Fruit fly (Drosophila melanogaster): Measurements from ENCODE around the gene CG43094.
A peak's percentile ranks its signal among the peaks of the same experiment; 100 is the strongest.

CG43094 gene

dm6 chr3R:22793953-22794352 is 23.2 kb upstream of the CG43094 start:
- peak; percentile 96 for TF ChIP-seq Myc (optimal IDR thresholded peaks at IDR 0.05)
- TF ChIP-seq lola (GFP tag; optimal IDR thresholded peaks at IDR 0.05), result no peak

- TF ChIP-seq Hr83 (GFP tag; optimal IDR thresholded peaks at IDR 0.05; ENCODE audit: poor library complexity, severe bottlenecking) (no peak), usp (GFP tag; optimal IDR thresholded peaks at IDR 0.05) (no peak), sv (GFP tag; optimal IDR thresholded peaks at IDR 0.05) (no peak), rgr (GFP tag; optimal IDR thresholded peaks at IDR 0.05) (no peak), fru (GFP tag; optimal IDR thresholded peaks at IDR 0.05) (no peak), Dfd (GFP tag; optimal IDR thresholded peaks at IDR 0.05) (no peak)
These were observed 18.3 kb upstream of the CG43094 start for dm6 chr3R:22789106-22789505.

DNA sequence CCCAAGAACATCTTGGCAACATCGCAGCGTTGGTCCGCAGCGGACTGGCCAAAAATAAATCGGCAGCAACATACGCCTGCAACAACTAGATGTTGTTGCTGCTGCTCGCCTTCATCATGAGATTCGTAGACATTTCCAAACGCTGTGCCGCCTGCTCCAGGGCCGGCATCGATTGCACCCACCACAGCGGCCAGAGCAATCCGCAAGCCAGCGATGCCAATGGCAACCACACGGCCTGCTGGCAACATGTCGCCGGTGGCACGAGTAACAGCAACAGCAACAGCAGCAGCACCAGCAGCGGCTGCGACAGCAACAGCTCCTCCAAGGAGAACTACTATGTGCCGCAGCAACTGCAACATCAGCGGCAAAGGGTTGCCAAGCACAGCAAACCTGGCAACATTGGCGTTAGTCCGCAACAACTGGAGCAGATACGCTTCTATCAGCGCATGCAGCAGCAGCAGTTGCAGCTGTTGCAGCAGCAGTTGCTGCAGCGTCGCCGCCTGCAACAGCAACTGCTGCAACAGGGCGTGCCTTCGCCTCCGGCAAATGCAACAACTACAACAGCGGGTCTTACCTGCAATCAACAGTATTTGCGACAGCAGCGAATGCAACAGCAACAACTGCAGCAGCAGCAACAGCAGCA is 14.0 kb upstream of the CG43094 start:
- no peak for TF ChIP-seq brk (GFP tag; optimal IDR thresholded peaks at IDR 0.05)
- peak; percentile 20 for TF ChIP-seq Dfd (GFP tag; optimal IDR thresholded peaks at IDR 0.05)

- no peak for TF ChIP-seq woc (GFP tag; optimal IDR thresholded peaks at IDR 0.05)
- peak; percentile 46 for TF ChIP-seq Sp1 (GFP tag; optimal IDR thresholded peaks at IDR 0.05)
- TF ChIP-seq ey (GFP tag; optimal IDR thresholded peaks at IDR 0.05), result no peak
- TF ChIP-seq Abd-B (GFP tag; optimal IDR thresholded peaks at IDR 0.05), result no peak
- TF ChIP-seq tai (GFP tag; optimal IDR thresholded peaks at IDR 0.05), result no peak
- TF ChIP-seq usp (GFP tag; optimal IDR thresholded peaks at IDR 0.05), result no peak
- TF ChIP-seq HLH106 (tag; optimal IDR thresholded peaks at IDR 0.05), result no peak
- TF ChIP-seq CG32264 (GFP tag; optimal IDR thresholded peaks at IDR 0.05), result no peak
- TF ChIP-seq Jra (GFP tag; optimal IDR thresholded peaks at IDR 0.05), result no peak
- TF ChIP-seq Vsx2 (GFP tag; optimal IDR thresholded peaks at IDR 0.05; ENCODE audit: partially characterized antibody), result no peak
- TF ChIP-seq foxo (GFP tag; optimal IDR thresholded peaks at IDR 0.05), result peak in 1 of 2 experiments; percentile 39
- no peak for TF ChIP-seq N (GFP tag; optimal IDR thresholded peaks at IDR 0.05)
- no peak for TF ChIP-seq dl (GFP tag; optimal IDR thresholded peaks at IDR 0.05; ENCODE audit: insufficient read depth in 1 of 2, partially characterized antibody in 2 of 2)
- TF ChIP-seq brk (GFP tag; optimal IDR thresholded peaks at IDR 0.05), result no peak
- no peak for TF ChIP-seq Hnf4 (GFP tag; optimal IDR thresholded peaks at IDR 0.05)
- TF ChIP-seq Rel (GFP tag; optimal IDR thresholded peaks at IDR 0.05), result peak; percentile 50
- TF ChIP-seq Rel (tag; optimal IDR thresholded peaks at IDR 0.05), result peak; percentile 9
- TF ChIP-seq Dif (GFP tag; optimal IDR thresholded peaks at IDR 0.05; ENCODE audit: partially characterized antibody), result peak; percentile 7
- TF ChIP-seq sage (GFP tag; optimal IDR thresholded peaks at IDR 0.05), result peak; percentile 74
- no peak for TF ChIP-seq sv (GFP tag; optimal IDR thresholded peaks at IDR 0.05)
- no peak for TF ChIP-seq CG9705 (GFP tag; optimal IDR thresholded peaks at IDR 0.05)
- no peak for TF ChIP-seq fru (GFP tag; optimal IDR thresholded peaks at IDR 0.05)
- no peak for TF ChIP-seq GATAd (GFP tag; optimal IDR thresholded peaks at IDR 0.05)
- no peak for TF ChIP-seq psq (GFP tag; optimal IDR thresholded peaks at IDR 0.05)
- TF ChIP-seq CrebA (GFP tag; optimal IDR thresholded peaks at IDR 0.05; ENCODE audit: borderline replicate concordance), result peak; percentile 63
- peak; percentile 67 for TF ChIP-seq Hr83 (GFP tag; optimal IDR thresholded peaks at IDR 0.05; ENCODE audit: poor library complexity, severe bottlenecking)
- no peak for TF ChIP-seq lola (GFP tag; optimal IDR thresholded peaks at IDR 0.05)
- TF ChIP-seq Myc (optimal IDR thresholded peaks at IDR 0.05), result no peak
- no peak for TF ChIP-seq Mio (GFP tag; optimal IDR thresholded peaks at IDR 0.05)
- peak; percentile 30 for TF ChIP-seq h (GFP tag; optimal IDR thresholded peaks at IDR 0.05)
- no peak for TF ChIP-seq dmrt93B (GFP tag; optimal IDR thresholded peaks at IDR 0.05)
- peak; percentile 49 for TF ChIP-seq rgr (GFP tag; optimal IDR thresholded peaks at IDR 0.05)
- no peak for TF ChIP-seq jim (GFP tag; optimal IDR thresholded peaks at IDR 0.05)
- TF ChIP-seq br (GFP tag; optimal IDR thresholded peaks at IDR 0.05), result peak; percentile 29
- TF ChIP-seq dsf (GFP tag; optimal IDR thresholded peaks at IDR 0.05; ENCODE audit: borderline replicate concordance), result no peak
- TF ChIP-seq Hr78 (GFP tag; optimal IDR thresholded peaks at IDR 0.05), result no peak
- no peak for TF ChIP-seq pan (optimal IDR thresholded peaks at IDR 0.05)
- TF ChIP-seq Dfd (GFP tag; optimal IDR thresholded peaks at IDR 0.05), result no peak
- no peak for TF ChIP-seq OdsH (GFP tag; optimal IDR thresholded peaks at IDR 0.05)
These were observed 10.6 kb upstream of the CG43094 start for dm6 chr3R:22781412-22781811.
